Worm (Caenorhabditis elegans) whole organism, L4/young adult: ENCODE measurements around the gene taf-7.2.

Experiments
- W03F9.2 ChIP-seq: fragments of 150-350 bp; optimal IDR thresholded peaks from 2 replicates; lab custom pipeline; 2014; ENCODE audit warnings: missing biosample characterization, missing genetic modification characterization
- dao-5 ChIP-seq: sonication (generic microtip); optimal IDR thresholded peaks from 2 replicates; lab custom pipeline; 2016; ENCODE audit warnings: missing genotype, missing genetic modification characterization, moderate library complexity, missing compliant biosample characterization
- him-1 ChIP-seq: sonication (generic microtip); optimal IDR thresholded peaks from 2 replicates; lab custom pipeline; 2016; ENCODE audit warnings: missing genotype, missing genetic modification reagents, missing genetic modification characterization, missing compliant biosample characterization

DNA sequence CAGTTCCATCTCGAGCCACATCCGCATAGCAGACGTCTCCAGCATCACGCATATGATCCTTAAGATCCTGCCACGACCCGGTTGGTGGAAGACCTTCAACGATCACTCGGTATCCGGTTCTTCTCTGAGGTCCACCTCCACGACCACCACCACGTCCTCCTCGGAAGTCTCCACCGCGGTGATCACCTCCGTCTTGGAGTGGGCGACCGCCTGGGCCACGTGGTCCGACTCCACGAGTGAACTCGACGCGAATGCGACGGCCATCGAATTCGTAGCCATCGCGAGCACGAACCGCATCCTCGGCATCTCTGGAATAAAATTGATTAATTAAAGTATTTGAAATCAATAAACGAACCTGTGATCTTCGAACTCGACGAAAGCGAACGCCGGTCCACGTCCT, 14.2 kb upstream of the taf-7.2 start:
- TF ChIP-seq him-1: no peak
- no peak for TF ChIP-seq dao-5 (tag; lab: Kevin White, UChicago)
- TF ChIP-seq W03F9.2 (tag; lab: Kevin White, UChicago): no peak
